Fruit fly (Drosophila melanogaster): Measurements from ENCODE around the gene sinah.

The sinah gene

DNA sequence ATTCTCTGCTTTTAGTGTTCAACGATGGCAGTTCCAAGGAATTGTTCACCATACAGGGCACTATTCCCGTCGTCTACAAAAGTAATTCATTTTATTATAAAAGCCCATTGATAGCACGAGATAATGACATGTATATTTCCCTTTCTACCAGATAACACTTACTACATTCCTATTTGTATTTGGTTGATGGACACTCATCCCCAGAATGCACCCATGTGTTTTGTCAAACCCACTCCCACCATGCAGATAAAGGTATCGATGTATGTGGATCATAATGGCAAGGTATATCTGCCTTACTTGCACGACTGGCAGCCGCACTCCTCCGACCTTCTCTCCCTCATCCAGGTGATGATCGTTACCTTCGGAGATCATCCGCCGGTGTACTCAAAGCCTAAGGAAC is 15.9 kb upstream of the sinah start:
- TF ChIP-seq CG10431 (GFP tag; optimal IDR thresholded peaks at IDR 0.05) (peak; percentile 34), Fer3 (tag; optimal IDR thresholded peaks at IDR 0.05) (no peak), Med (GFP tag) (peak; percentile 27), Ada2b (GFP tag; IDR thresholded peaks at IDR 0.05) (no peak), CG10147 (GFP tag; optimal IDR thresholded peaks at IDR 0.05) (no peak), shn (GFP tag; optimal IDR thresholded peaks at IDR 0.05) (no peak), Atf6 (GFP tag; IDR thresholded peaks at IDR 0.05) (no peak), CG3847 (GFP tag; IDR thresholded peaks at IDR 0.05) (no peak), Asciz (GFP tag; optimal IDR thresholded peaks at IDR 0.05) (no peak), zen (tag; optimal IDR thresholded peaks at IDR 0.05) (no peak), pum (GFP tag; optimal IDR thresholded peaks at IDR 0.05) (no peak), CG32767 (GFP tag; IDR thresholded peaks at IDR 0.05) (no peak), pnt (GFP tag; optimal IDR thresholded peaks at IDR 0.05) (no peak), jumu (GFP tag; optimal IDR thresholded peaks at IDR 0.05) (no peak), CG14710 (tag; optimal IDR thresholded peaks at IDR 0.05) (no peak)

DNA sequence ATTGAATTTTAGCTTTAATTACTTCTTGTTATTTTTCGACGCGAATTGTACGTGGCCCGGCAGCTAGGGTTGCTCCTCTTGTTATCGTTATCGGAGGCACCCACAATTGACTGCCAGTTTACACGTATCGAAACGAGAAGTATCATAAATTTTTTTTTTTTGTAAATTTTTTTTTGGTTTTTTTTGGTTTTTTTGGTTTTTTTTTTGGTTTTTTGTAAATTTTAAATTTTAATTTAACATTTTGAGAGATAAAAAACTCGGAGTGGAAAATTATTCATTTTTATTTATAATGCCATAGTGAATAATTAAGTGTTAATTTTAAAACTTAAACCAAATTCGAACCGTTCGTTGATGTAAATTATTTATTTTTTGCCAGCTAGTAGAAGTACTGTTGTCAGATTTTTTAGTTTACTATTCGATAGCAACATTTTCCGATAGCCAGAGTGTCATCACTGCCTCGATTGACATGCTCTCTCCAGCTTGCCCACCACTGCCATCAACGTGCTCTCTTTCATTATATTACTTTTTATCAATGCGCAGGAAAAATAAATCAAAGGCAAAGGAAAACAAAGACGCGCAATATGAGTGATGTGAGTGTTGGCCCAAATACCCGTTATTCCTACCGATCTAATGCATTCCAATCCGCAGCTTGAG is 13.8 kb upstream of the sinah start, which contains the start of the genes kud and Zcchc7:
Gene kud (minus strand): TSS at position 72 of the 654 bp plus-strand sequence.
Gene Zcchc7 (plus strand): TSS at position 467 of the 654 bp plus-strand sequence.
- no peak for TF ChIP-seq dmrt99B (tag; optimal IDR thresholded peaks at IDR 0.05)
- peak; percentile 44 to 56 for TF ChIP-seq dpn (GFP tag; optimal IDR thresholded peaks at IDR 0.05)
- peak; percentile 43 for TF ChIP-seq CG1233 (GFP tag; optimal IDR thresholded peaks at IDR 0.05)
- no peak for TF ChIP-seq Dfd (GFP tag; optimal IDR thresholded peaks at IDR 0.05)
- peak; percentile 54 for TF ChIP-seq Bteb2 (GFP tag; optimal IDR thresholded peaks at IDR 0.05)
- peak; percentile 12; the same call in 1 of the 2 replicates for TF ChIP-seq sisA (GFP tag; IDR thresholded peaks at IDR 0.05)
- TF ChIP-seq tap (tag; optimal IDR thresholded peaks at IDR 0.05) = no peak
- TF ChIP-seq pan (optimal IDR thresholded peaks at IDR 0.05) = no peak
- peak in 1 of 2 experiments; percentile 13 for TF ChIP-seq pan (GFP tag; optimal IDR thresholded peaks at IDR 0.05 in 1 of 2, IDR thresholded peaks at IDR 0.05 in 1 of 2)
- TF ChIP-seq gt (GFP tag; IDR thresholded peaks at IDR 0.05) = no peak
- TF ChIP-seq Lhr (GFP tag; optimal IDR thresholded peaks at IDR 0.05) = peak; percentile 50
- TF ChIP-seq CG11560 (tag; IDR thresholded peaks at IDR 0.05) = peak; percentile 96
- TF ChIP-seq CG17385 (GFP tag; optimal IDR thresholded peaks at IDR 0.05) = peak; percentile 59
- TF ChIP-seq CG17359 (tag; optimal IDR thresholded peaks at IDR 0.05) = no peak
- TF ChIP-seq CG15696 (tag; optimal IDR thresholded peaks at IDR 0.05) = peak; percentile 59
- peak; percentile 49 for TF ChIP-seq CG18619 (GFP tag; optimal IDR thresholded peaks at IDR 0.05)
- peak; percentile 54 for TF ChIP-seq CG10209 (GFP tag; optimal IDR thresholded peaks at IDR 0.05)
- no peak for TF ChIP-seq hbn (GFP tag; IDR thresholded peaks at IDR 0.05; ENCODE audit: partially characterized antibody)
- peak; percentile 39; the same call in 1 of the 2 replicates for TF ChIP-seq CG13287 (GFP tag; IDR thresholded peaks at IDR 0.05; ENCODE audit: partially characterized antibody)
- TF ChIP-seq CTCF (GFP tag; optimal IDR thresholded peaks at IDR 0.05) = peak; percentile 5
- TF ChIP-seq CG18262 (tag; optimal IDR thresholded peaks at IDR 0.05) = peak; percentile 69
- TF ChIP-seq CG3995 (GFP tag; optimal IDR thresholded peaks at IDR 0.05) = peak; percentile 37
- TF ChIP-seq CG34224 (GFP tag; IDR thresholded peaks at IDR 0.05; ENCODE audit: partially characterized antibody) = peak; percentile 32; the same call in 2 of the 3 replicates
- no peak for TF ChIP-seq gcm (GFP tag; optimal IDR thresholded peaks at IDR 0.05)
- peak; percentile 56 for TF ChIP-seq fd3F (GFP tag; optimal IDR thresholded peaks at IDR 0.05)
- TF ChIP-seq Atf-2 (GFP tag; optimal IDR thresholded peaks at IDR 0.05) = peak; percentile 50
- no peak for TF ChIP-seq ro (GFP tag; IDR thresholded peaks at IDR 0.05)
- no peak for TF ChIP-seq Mad (GFP tag; optimal IDR thresholded peaks at IDR 0.05)
- peak; percentile 31; the same call in 1 of the 2 replicates for TF ChIP-seq ssp (GFP tag; IDR thresholded peaks at IDR 0.05)
- TF ChIP-seq CG11398 (GFP tag; optimal IDR thresholded peaks at IDR 0.05) = no peak
- TF ChIP-seq cwo (GFP tag; optimal IDR thresholded peaks at IDR 0.05) = peak; percentile 37
- TF ChIP-seq Adf1 (GFP tag; IDR thresholded peaks at IDR 0.05) = no peak
- TF ChIP-seq nerfin-2 (GFP tag; IDR thresholded peaks at IDR 0.05; ENCODE audit: partially characterized antibody) = peak; percentile 44; the same call in 1 of the 2 replicates
- no peak for TF ChIP-seq ranshi (GFP tag; IDR thresholded peaks at IDR 0.05)
- peak; percentile 66 for TF ChIP-seq Dek (tag; optimal IDR thresholded peaks at IDR 0.05)
